Fruit fly (Drosophila melanogaster): ENCODE results near the gene CG4116.

Gene CG4116

DNA sequence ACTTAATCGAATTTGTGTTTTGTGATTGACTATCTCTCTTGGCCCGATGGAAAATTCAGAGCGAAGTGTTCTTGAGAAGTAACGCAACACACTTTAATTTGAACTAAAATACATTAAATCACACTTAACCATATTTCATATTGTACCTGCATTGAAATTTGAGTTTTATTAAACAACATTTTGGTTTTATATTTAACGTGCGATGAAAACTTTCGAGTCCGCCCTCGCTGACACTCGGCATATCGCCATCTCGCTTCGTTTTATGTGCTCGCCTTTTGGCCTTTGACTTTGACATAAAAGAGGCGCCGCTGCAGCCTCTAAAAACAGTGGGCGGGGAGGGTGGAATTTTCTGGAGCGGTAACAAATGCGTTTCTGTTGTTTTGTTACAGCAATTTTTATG is 44.9 kb downstream of the CG4116 start (continued):
- TF ChIP-seq CG1832 (GFP tag; optimal IDR thresholded peaks at IDR 0.05) (no peak), YL-1 (GFP tag; optimal IDR thresholded peaks at IDR 0.05) (no peak), repo (GFP tag; optimal IDR thresholded peaks at IDR 0.05) (no peak), Antp (GFP tag; optimal IDR thresholded peaks at IDR 0.05) (peak; percentile 60), CG4404 (GFP tag; IDR thresholded peaks at IDR 0.05) (peak; percentile 62), dimm (GFP tag; IDR thresholded peaks at IDR 0.05) (peak; percentile 56; the same call in 1 of the 2 replicates), NC2α (GFP tag; optimal IDR thresholded peaks at IDR 0.05) (no peak), ranshi (GFP tag; IDR thresholded peaks at IDR 0.05) (peak; percentile 62), CG14667 (GFP tag; IDR thresholded peaks at IDR 0.05) (peak; percentile 59), Hey (tag; optimal IDR thresholded peaks at IDR 0.05) (no peak), CG12236 (GFP tag; optimal IDR thresholded peaks at IDR 0.05) (no peak), Taf1 (GFP tag; IDR thresholded peaks at IDR 0.05) (no peak), CG15601 (tag; optimal IDR thresholded peaks at IDR 0.05) (peak; percentile 61), lilli (GFP tag; optimal IDR thresholded peaks at IDR 0.05) (peak; percentile 58), gcm (GFP tag; optimal IDR thresholded peaks at IDR 0.05) (peak; percentile 40), CG10366 (GFP tag; IDR thresholded peaks at IDR 0.05) (peak; percentile 45; the same call in 1 of the 2 replicates), CG30431 (GFP tag; optimal IDR thresholded peaks at IDR 0.05) (peak; percentile 58), dati (GFP tag; IDR thresholded peaks at IDR 0.05) (peak; percentile 8; the same call in 1 of the 2 replicates), CG3407 (GFP tag; optimal IDR thresholded peaks at IDR 0.05) (peak; percentile 44), Ada2b (GFP tag; IDR thresholded peaks at IDR 0.05) (peak; percentile 71), hbn (GFP tag; IDR thresholded peaks at IDR 0.05; ENCODE audit: partially characterized antibody) (no peak), CG8359 (GFP tag; optimal IDR thresholded peaks at IDR 0.05; ENCODE audit: borderline replicate concordance) (peak; percentile 18), Trl (optimal IDR thresholded peaks at IDR 0.05) (no peak), Trl (GFP tag; optimal IDR thresholded peaks at IDR 0.05) (peak; percentile 45), CG34422 (GFP tag; IDR thresholded peaks at IDR 0.05) (peak; percentile 72), H15 (GFP tag; IDR thresholded peaks at IDR 0.05) (peak; percentile 68; the same call in 2 of the 3 replicates), CG17186 (GFP tag; optimal IDR thresholded peaks at IDR 0.05) (no peak), CTCF (GFP tag; optimal IDR thresholded peaks at IDR 0.05) (no peak), Atf3 (GFP tag; optimal IDR thresholded peaks at IDR 0.05) (peak; percentile 42), kay (GFP tag; optimal IDR thresholded peaks at IDR 0.05) (peak; percentile 20), peb (GFP tag; IDR thresholded peaks at IDR 0.05) (peak; percentile 50; the same call in 1 of the 2 replicates), crp (GFP tag; optimal IDR thresholded peaks at IDR 0.05) (no peak), knrl (GFP tag; IDR thresholded peaks at IDR 0.05; ENCODE audit: partially characterized antibody) (no peak), br (optimal IDR thresholded peaks at IDR 0.05) (no peak), CG15073 (GFP tag; optimal IDR thresholded peaks at IDR 0.05) (no peak), dan (GFP tag; IDR thresholded peaks at IDR 0.05) (no peak), Dip2 (GFP tag; IDR thresholded peaks at IDR 0.05) (no peak), Rfx (GFP tag; IDR thresholded peaks at IDR 0.05) (peak; percentile 54; the same call in 1 of the 2 replicates), gt (GFP tag; IDR thresholded peaks at IDR 0.05) (peak; percentile 52; the same call in 1 of the 2 replicates), cg (GFP tag; optimal IDR thresholded peaks at IDR 0.05) (no peak), Usf (GFP tag; optimal IDR thresholded peaks at IDR 0.05) (no peak), Hand (GFP tag; optimal IDR thresholded peaks at IDR 0.05) (peak; percentile 19), CG15514 (GFP tag; optimal IDR thresholded peaks at IDR 0.05) (no peak), ATbp (GFP tag; optimal IDR thresholded peaks at IDR 0.05) (peak; percentile 64), Oaz (GFP tag; IDR thresholded peaks at IDR 0.05) (no peak), CG11560 (tag; IDR thresholded peaks at IDR 0.05) (0 out of 3 replicates have a peak, but pooled peaks have one; percentile 16), tup (GFP tag; optimal IDR thresholded peaks at IDR 0.05) (peak; percentile 34), CG6272 (GFP tag; IDR thresholded peaks at IDR 0.05) (0 out of 2 replicates have a peak, but pooled peaks have one; percentile 37), CG8944 (GFP tag; optimal IDR thresholded peaks at IDR 0.05) (peak; percentile 29), CG31224 (GFP tag; IDR thresholded peaks at IDR 0.05) (no peak), CG12769 (tag; optimal IDR thresholded peaks at IDR 0.05) (peak; percentile 72), CG8478 (optimal IDR thresholded peaks at IDR 0.05) (no peak), kni (GFP tag; optimal IDR thresholded peaks at IDR 0.05) (no peak)
